Worm (Caenorhabditis elegans) whole organism, L4 larva: ENCODE measurements around the gene cpr-9.

Experiments
- F26F4.8 ChIP-seq: fragments of 200-800 bp; sonication (Bioruptor generic); conservative IDR thresholded peaks from 2 replicates; pipeline ENCODE4 v1.3.6; 2022; ENCODE audit warnings: missing genetic modification characterization, missing compliant biosample characterization
- F44E2.7 ChIP-seq: fragments of 200-800 bp; sonication (Bioruptor generic); IDR thresholded peaks from 2 replicates; pipeline ENCODE4 v2.1.2; 2022; ENCODE audit warnings: missing genetic modification characterization, missing compliant biosample characterization
- R02D3.7 ChIP-seq: fragments of 150-350 bp; sonication (generic microtip); optimal IDR thresholded peaks from 3 replicates; lab custom pipeline; 2014; ENCODE audit warnings: missing biosample characterization, missing genetic modification characterization
- T20F7.1 ChIP-seq: fragments of 200-800 bp; sonication (Bioruptor generic); optimal IDR thresholded peaks from 2 replicates; lab custom pipeline; 2018; ENCODE audit warnings: mild to moderate bottlenecking, missing genetic modification characterization, missing compliant biosample characterization
- T26A8.4 ChIP-seq: fragments of 200-800 bp; sonication (Bioruptor generic); IDR thresholded peaks from 2 replicates; pipeline ENCODE4 v1.3.6; 2022; ENCODE audit warnings: missing genetic modification characterization, missing compliant biosample characterization
- Y105C5A.15 ChIP-seq: fragments of 200-800 bp; sonication (Bioruptor generic); IDR thresholded peaks from 2 replicates; pipeline ENCODE4 v1.3.6; 2022; ENCODE audit warnings: missing genetic modification characterization, missing compliant biosample characterization
- Y5F2A.4 ChIP-seq: fragments of 200-800 bp; sonication (Bioruptor generic); optimal IDR thresholded peaks from 2 replicates; lab custom pipeline; 2018; ENCODE audit warnings: mild to moderate bottlenecking, missing genetic modification characterization, missing compliant biosample characterization
- ZK546.5 ChIP-seq, 2 experiments: sonication (generic microtip); optimal IDR thresholded peaks; 2 replicates each; lab custom pipeline; 2017; ENCODE audit warnings: missing biosample characterization in 2 of 2, missing genetic modification characterization in 2 of 2
- aha-1 ChIP-seq: fragments of 150-350 bp; peaks from one replicate; lab custom pipeline; 2014; ENCODE audit warnings: missing biosample characterization, missing genetic modification characterization
- attf-4 ChIP-seq: sonication (generic microtip); optimal IDR thresholded peaks from 3 replicates; lab custom pipeline; 2017; ENCODE audit warnings: missing biosample characterization, missing genetic modification characterization
- ceh-32 ChIP-seq: sonication (generic microtip); optimal IDR thresholded peaks from 2 replicates; lab custom pipeline; 2016; ENCODE audit warnings: mild to moderate bottlenecking, missing genetic modification characterization, missing compliant biosample characterization; ENCODE audit not compliant: poor library complexity
- ceh-44 ChIP-seq: fragments of 200-800 bp; sonication (Bioruptor generic); IDR thresholded peaks from 2 replicates; pipeline ENCODE4 v1.3.6; 2022; ENCODE audit warnings: missing genetic modification reagents, missing genetic modification characterization, missing compliant biosample characterization
- ceh-62 ChIP-seq: sonication (generic microtip); optimal IDR thresholded peaks from 2 replicates; lab custom pipeline; 2017; ENCODE audit warnings: missing biosample characterization, missing genetic modification characterization
- ces-1 ChIP-seq: fragments of 150-350 bp; sonication (generic microtip); optimal IDR thresholded peaks from 4 replicates; lab custom pipeline; 2014; ENCODE audit warnings: missing biosample characterization, missing genetic modification reagents, missing genetic modification characterization
- daf-16 ChIP-seq, 3 experiments: sonication (generic microtip); optimal IDR thresholded peaks; 2 replicates each; lab custom pipeline; 2016 to 2017; ENCODE audit warnings: missing genetic modification characterization in 3 of 3, missing genetic modification reagents in 3 of 3, mild to moderate bottlenecking in 2 of 3, missing compliant biosample characterization in 2 of 3, missing biosample characterization in 1 of 3, moderate library complexity in 1 of 3
- dmd-6 ChIP-seq: fragments of 200-800 bp; sonication (Bioruptor generic); IDR thresholded peaks from 2 replicates; pipeline ENCODE4 v1.3.6; 2022; ENCODE audit warnings: missing genetic modification reagents, missing genetic modification characterization, missing compliant biosample characterization
- dpl-1 ChIP-seq: fragments of 150-350 bp; optimal IDR thresholded peaks from 2 replicates; lab custom pipeline; 2014; ENCODE audit warnings: missing biosample characterization, missing genetic modification reagents, missing genetic modification characterization
- duxl-1 ChIP-seq: sonication (generic microtip); optimal IDR thresholded peaks from 2 replicates; lab custom pipeline; 2016; ENCODE audit warnings: mild to moderate bottlenecking, missing genetic modification characterization, moderate library complexity, missing compliant biosample characterization; ENCODE audit not compliant: poor library complexity
- hlh-11 ChIP-seq: fragments of 200-800 bp; sonication (Bioruptor generic); optimal IDR thresholded peaks from 2 replicates; lab custom pipeline; 2018; ENCODE audit warnings: mild to moderate bottlenecking, missing genetic modification characterization, missing compliant biosample characterization
- lim-7 ChIP-seq: fragments of 200-800 bp; sonication (Bioruptor generic); IDR thresholded peaks from 2 replicates; pipeline ENCODE4 v1.3.6; 2022; ENCODE audit warnings: missing genetic modification characterization, missing compliant biosample characterization
- lin-38 ChIP-seq: fragments of 200-800 bp; sonication (Bioruptor generic); IDR thresholded peaks from 2 replicates; pipeline ENCODE4 v1.3.6; 2022; ENCODE audit warnings: missing genetic modification reagents, missing genetic modification characterization, missing compliant biosample characterization
- lir-3 ChIP-seq: sonication (generic microtip); optimal IDR thresholded peaks from 2 replicates; lab custom pipeline; 2016; ENCODE audit warnings: mild to moderate bottlenecking, missing genetic modification characterization, missing compliant biosample characterization
- lsy-2 ChIP-seq, 2 experiments: fragments of 150-350 bp in 1 of 2; sonication (generic microtip) in 1 of 2; optimal IDR thresholded peaks; 2 replicates each; lab custom pipeline; 2014 to 2017; ENCODE audit warnings: missing biosample characterization in 2 of 2, missing genetic modification characterization in 2 of 2
- madf-5 ChIP-seq, 2 experiments: fragments of 200-800 bp; sonication (Bioruptor generic); IDR thresholded peaks; 2 replicates each; pipeline ENCODE4 v1.3.6; 2022; ENCODE audit warnings: missing compliant biosample characterization in 2 of 2, missing genetic modification characterization in 2 of 2
- mdt-29 ChIP-seq: fragments of 200-800 bp; sonication (Bioruptor generic); IDR thresholded peaks from 2 replicates; pipeline ENCODE4 v1.3.6; 2022; ENCODE audit warnings: missing genetic modification reagents, missing genetic modification characterization, missing compliant biosample characterization
- nhr-10 ChIP-seq: fragments of 150-350 bp; optimal IDR thresholded peaks from 2 replicates; lab custom pipeline; 2014; ENCODE audit warnings: missing biosample characterization, missing genetic modification characterization
- nhr-111 ChIP-seq: fragments of 200-800 bp; sonication (Bioruptor generic); optimal IDR thresholded peaks from 2 replicates; lab custom pipeline; 2018; ENCODE audit warnings: mild to moderate bottlenecking, missing genetic modification characterization, missing compliant biosample characterization
- nhr-42 ChIP-seq: fragments of 200-800 bp; sonication (Bioruptor generic); IDR thresholded peaks from 2 replicates; pipeline ENCODE4 v1.3.6; 2022; ENCODE audit warnings: missing genetic modification characterization, missing compliant biosample characterization
- nhr-76 ChIP-seq: fragments of 150-350 bp; optimal IDR thresholded peaks from 2 replicates; lab custom pipeline; 2014; ENCODE audit warnings: missing biosample characterization, missing genetic modification characterization
- nhr-77 ChIP-seq: fragments of 150-350 bp; optimal IDR thresholded peaks from 2 replicates; lab custom pipeline; 2014; ENCODE audit warnings: missing biosample characterization, missing genetic modification characterization
- pha-4 ChIP-seq, 2 experiments: fragments of 150-350 bp in 1 of 2; fragments of 200-800 bp in 1 of 2; sonication (Bioruptor generic) in 1 of 2; IDR thresholded peaks in 1 of 2; optimal IDR thresholded peaks in 1 of 2; 2 replicates each; pipeline versions ENCODE4 v1.3.6 to Lab custom; 2014 to 2022; ENCODE audit warnings: missing genetic modification characterization in 2 of 2, missing genetic modification reagents in 2 of 2, missing biosample characterization in 1 of 2, missing compliant biosample characterization in 1 of 2
- php-3 ChIP-seq: fragments of 200-800 bp; sonication (Bioruptor generic); IDR thresholded peaks from 2 replicates; pipeline ENCODE4 v1.3.6; 2022; ENCODE audit warnings: missing genetic modification reagents, missing genetic modification characterization, missing compliant biosample characterization
- sdz-12 ChIP-seq: fragments of 200-800 bp; sonication (Bioruptor generic); optimal IDR thresholded peaks from 2 replicates; lab custom pipeline; 2018; ENCODE audit warnings: mild to moderate bottlenecking, missing genetic modification characterization, missing compliant biosample characterization
- set-16 ChIP-seq: fragments of 200-800 bp; sonication (Bioruptor generic); IDR thresholded peaks from 2 replicates; pipeline ENCODE4 v1.3.6; 2022; ENCODE audit warnings: missing genetic modification reagents, missing genetic modification characterization, missing compliant biosample characterization
- snpc-1.2 ChIP-seq: fragments of 200-800 bp; sonication (Bioruptor generic); IDR thresholded peaks from 2 replicates; pipeline ENCODE4 v1.3.6; 2022; ENCODE audit warnings: missing genetic modification reagents, missing genetic modification characterization, missing compliant biosample characterization
- spr-1 ChIP-seq: sonication (generic microtip); optimal IDR thresholded peaks from 2 replicates; lab custom pipeline; 2016; ENCODE audit warnings: mild to moderate bottlenecking, missing genetic modification characterization, missing compliant biosample characterization
- spr-3 ChIP-seq: fragments of 200-800 bp; sonication (Bioruptor generic); optimal IDR thresholded peaks from 2 replicates; lab custom pipeline; 2018; ENCODE audit warnings: mild to moderate bottlenecking, missing genetic modification characterization, missing compliant biosample characterization
- tag-97 ChIP-seq: fragments of 200-800 bp; sonication (Bioruptor generic); IDR thresholded peaks from 2 replicates; pipeline ENCODE4 v1.3.6; 2022; ENCODE audit warnings: missing genetic modification characterization, missing compliant biosample characterization
- unc-130 ChIP-seq: sonication (generic microtip); optimal IDR thresholded peaks from 2 replicates; lab custom pipeline; 2016; ENCODE audit warnings: missing genetic modification reagents, missing genetic modification characterization, missing compliant biosample characterization
- unc-62 ChIP-seq, 3 experiments: fragments of 150-350 bp in 1 of 3; sonication (generic microtip); optimal IDR thresholded peaks in 2 of 3; peaks in 1 of 3; 1 replicate in 1 of 3; 2 replicates in 2 of 3; lab custom pipeline; 2014 to 2017; ENCODE audit warnings: missing biosample characterization in 3 of 3, missing genetic modification characterization in 3 of 3, missing genetic modification reagents in 3 of 3, missing genotype in 1 of 3
- zag-1 ChIP-seq: fragments of 150-350 bp; optimal IDR thresholded peaks from 2 replicates; lab custom pipeline; 2014; ENCODE audit warnings: missing biosample characterization, missing genetic modification characterization
- zfp-2 ChIP-seq: sonication (generic microtip); optimal IDR thresholded peaks from 2 replicates; lab custom pipeline; 2016; ENCODE audit warnings: mild to moderate bottlenecking, missing genetic modification characterization, missing compliant biosample characterization
- zfp-3 ChIP-seq: fragments of 200-800 bp; sonication (Bioruptor generic); conservative IDR thresholded peaks from 2 replicates; pipeline ENCODE4 v1.3.6; 2022; ENCODE audit warnings: missing genetic modification reagents, missing genetic modification characterization, missing compliant biosample characterization
- zip-2 ChIP-seq: fragments of 150-350 bp; optimal IDR thresholded peaks from 2 replicates; lab custom pipeline; 2014; ENCODE audit warnings: missing biosample characterization, missing genetic modification characterization
- ztf-11 ChIP-seq: fragments of 150-350 bp; optimal IDR thresholded peaks from 2 replicates; lab custom pipeline; 2014; ENCODE audit warnings: missing biosample characterization, missing genetic modification characterization
- ztf-7 ChIP-seq: fragments of 150-350 bp; optimal IDR thresholded peaks from 2 replicates; lab custom pipeline; 2014; ENCODE audit warnings: missing biosample characterization, missing genetic modification characterization

cpr-9 gene

DNA sequence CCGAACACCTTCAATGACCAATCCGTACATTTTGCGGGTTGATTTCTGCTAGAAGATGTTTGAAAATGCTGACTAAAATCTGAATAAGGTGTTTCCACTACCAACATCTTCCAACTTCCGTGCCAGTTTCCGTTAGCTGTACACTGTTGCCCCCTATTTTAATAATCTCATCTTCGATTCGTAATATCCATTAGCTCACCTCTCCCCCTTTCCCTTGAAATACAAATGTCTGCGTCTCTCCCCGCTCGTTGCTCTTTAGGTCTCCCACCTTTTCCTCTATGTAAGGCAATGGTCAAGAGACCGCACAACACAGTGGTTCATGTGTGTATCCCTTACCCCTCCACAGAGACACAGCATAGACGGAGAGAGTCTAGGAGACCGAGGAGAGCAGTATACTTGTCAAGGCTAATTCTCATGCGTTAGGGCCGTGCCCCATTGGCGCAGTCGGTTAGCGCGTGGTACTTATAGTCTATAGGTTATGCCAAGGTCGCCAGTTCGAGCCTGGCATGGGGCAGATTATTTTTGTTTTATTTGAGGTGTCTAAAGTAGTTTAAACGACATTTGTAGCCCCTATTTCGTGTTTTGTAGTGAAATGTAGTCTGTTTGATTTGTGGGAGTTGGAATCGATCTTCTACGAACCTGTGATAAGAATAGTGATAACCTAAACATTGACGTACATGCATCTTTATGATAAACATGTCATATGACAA, 951 bp upstream of the cpr-9 start, which contains the start of gene gcy-33 (continued):
- peak; percentile 93 for TF ChIP-seq duxl-1
- TF ChIP-seq unc-130 (GFP tag; lab: Kevin White, UChicago): peak; percentile 63
- TF ChIP-seq dpl-1 (GFP tag; lab: Kevin White, UChicago): peak; percentile 58
- peak; percentile 51 for TF ChIP-seq Y5F2A.4 (GFP tag; lab: Kevin White, UChicago)
- peak; percentile 75 for TF ChIP-seq zip-2 (tag; lab: Kevin White, UChicago)
- TF ChIP-seq zfp-3 (GFP tag; lab: Robert Waterston, UW): peak; percentile 85
- no peak for TF ChIP-seq tag-97 (GFP tag; lab: Robert Waterston, UW)
- peak; percentile 94 for TF ChIP-seq sdz-12 (GFP tag; lab: Kevin White, UChicago)
- TF ChIP-seq spr-1 (tag; lab: Kevin White, UChicago): peak; percentile 75
- TF ChIP-seq Y105C5A.15 (GFP tag; lab: Robert Waterston, UW): peak; percentile 89
- TF ChIP-seq ztf-11 (tag; lab: Kevin White, UChicago): no peak
- peak; percentile 83 for TF ChIP-seq F26F4.8
- TF ChIP-seq F44E2.7 (GFP tag; lab: Robert Waterston, UW): peak; percentile 73; the same call in 1 of the 2 replicates
- TF ChIP-seq R02D3.7 (tag; lab: Kevin White, UChicago): no peak
- TF ChIP-seq madf-5 (GFP tag; IDR thresholded peaks at IDR 0.05; lab: Robert Waterston, UW): peak; percentile 60 to 79; a peak in 2 of 4 replicates
- TF ChIP-seq spr-3 (GFP tag; lab: Kevin White, UChicago): peak; percentile 80
- TF ChIP-seq zfp-2 (tag; lab: Kevin White, UChicago): peak; percentile 67
- peak; percentile 92 for TF ChIP-seq T26A8.4 (GFP tag; lab: Robert Waterston, UW)
- TF ChIP-seq ces-1 (GFP tag; lab: Kevin White, UChicago): no peak
- TF ChIP-seq nhr-76 (tag; lab: Kevin White, UChicago): no peak
- peak; percentile 91 for TF ChIP-seq pha-4 (GFP tag; IDR thresholded peaks at IDR 0.05; lab: Robert Waterston, UW)
- TF ChIP-seq pha-4 (tag; optimal IDR thresholded peaks at IDR 0.05; lab: Kevin White, UChicago): no peak
- peak; percentile 93 for TF ChIP-seq php-3 (GFP tag; lab: Robert Waterston, UW)
- TF ChIP-seq lsy-2 (tag; optimal IDR thresholded peaks at IDR 0.05; lab: Kevin White, UChicago): peak in 1 of 2 experiments; percentile 74
- TF ChIP-seq ZK546.5 (tag; optimal IDR thresholded peaks at IDR 0.05; lab: Kevin White, UChicago): no peak

DNA sequence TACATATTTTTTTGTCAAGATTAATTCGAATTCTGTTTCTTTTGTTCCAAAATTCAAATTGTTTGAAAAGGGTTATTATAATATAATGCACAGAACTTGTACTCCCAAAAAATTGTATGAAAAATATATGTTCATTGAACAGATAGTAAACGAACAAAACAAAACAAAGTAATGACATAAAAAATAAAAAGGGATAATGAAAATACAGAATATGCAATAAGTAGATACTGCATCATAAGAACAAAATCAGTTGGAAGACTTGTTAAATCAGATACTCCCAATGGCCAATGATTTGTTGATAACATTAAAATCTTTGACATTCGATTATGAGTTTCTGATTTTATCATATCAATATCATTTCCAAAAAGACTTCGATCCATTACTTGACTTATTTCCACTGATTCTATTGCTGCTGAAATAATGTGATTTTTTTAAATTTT, 1.7 kb downstream of the cpr-9 start:
- TF ChIP-seq nhr-42 (GFP tag; lab: Robert Waterston, UW): no peak
- TF ChIP-seq ztf-7: no peak
- TF ChIP-seq unc-62 (GFP tag; optimal IDR thresholded peaks at IDR 0.05 in 1 of 2; lab: Kevin White, UChicago): peak in 1 of 2 experiments; percentile 91
- no peak for TF ChIP-seq unc-62 (tag; optimal IDR thresholded peaks at IDR 0.05; lab: Kevin White, UChicago)
- TF ChIP-seq nhr-77: peak; percentile 96
- no peak for TF ChIP-seq mdt-29 (GFP tag; lab: Robert Waterston, UW)
- peak; percentile 58 for TF ChIP-seq lin-38 (GFP tag; lab: Robert Waterston, UW)
- TF ChIP-seq T20F7.1 (GFP tag; lab: Kevin White, UChicago): peak; percentile 74
- no peak for TF ChIP-seq ceh-44 (GFP tag; lab: Robert Waterston, UW)
- peak in 1 of 2 experiments; percentile 16 for TF ChIP-seq lsy-2 (tag; optimal IDR thresholded peaks at IDR 0.05; lab: Kevin White, UChicago)
- no peak for TF ChIP-seq Y5F2A.4 (GFP tag; lab: Kevin White, UChicago)
- no peak for TF ChIP-seq zag-1
- peak; percentile 15 for TF ChIP-seq hlh-11 (tag; lab: Kevin White, UChicago)
- no peak for TF ChIP-seq daf-16 (GFP tag; optimal IDR thresholded peaks at IDR 0.05; lab: Kevin White, UChicago)
- peak; percentile 53 for TF ChIP-seq daf-16 (tag; optimal IDR thresholded peaks at IDR 0.05; lab: Kevin White, UChicago)
- TF ChIP-seq php-3 (GFP tag; lab: Robert Waterston, UW): 0 out of 2 replicates have a peak, but pooled peaks have one; percentile 17
- TF ChIP-seq ceh-32 (tag; lab: Kevin White, UChicago): no peak
- TF ChIP-seq nhr-111 (GFP tag; lab: Kevin White, UChicago): no peak
- TF ChIP-seq aha-1: peak; percentile 32
- TF ChIP-seq attf-4 (tag; lab: Kevin White, UChicago): peak; percentile 66
- 0 out of 2 replicates have a peak, but pooled peaks have one; percentile 36 for TF ChIP-seq pha-4 (GFP tag; IDR thresholded peaks at IDR 0.05; lab: Robert Waterston, UW)
- TF ChIP-seq pha-4 (tag; optimal IDR thresholded peaks at IDR 0.05; lab: Kevin White, UChicago): no peak
- TF ChIP-seq zfp-3 (GFP tag; lab: Robert Waterston, UW): peak; percentile 99
- no peak for TF ChIP-seq lir-3 (tag; lab: Kevin White, UChicago)
- peak; percentile 37 for TF ChIP-seq dmd-6
- TF ChIP-seq ceh-62 (tag; lab: Kevin White, UChicago): no peak
- no peak for TF ChIP-seq nhr-10
- TF ChIP-seq zip-2 (tag; lab: Kevin White, UChicago): no peak
- no peak for TF ChIP-seq snpc-1.2 (GFP tag; lab: Robert Waterston, UW)
- TF ChIP-seq lim-7: 0 out of 2 replicates have a peak, but pooled peaks have one; percentile 17
- TF ChIP-seq madf-5 (GFP tag; IDR thresholded peaks at IDR 0.05; lab: Robert Waterston, UW): no peak
- no peak for TF ChIP-seq set-16
